Fruit fly (Drosophila melanogaster): ENCODE measurements around the gene CG11593.

DNA sequence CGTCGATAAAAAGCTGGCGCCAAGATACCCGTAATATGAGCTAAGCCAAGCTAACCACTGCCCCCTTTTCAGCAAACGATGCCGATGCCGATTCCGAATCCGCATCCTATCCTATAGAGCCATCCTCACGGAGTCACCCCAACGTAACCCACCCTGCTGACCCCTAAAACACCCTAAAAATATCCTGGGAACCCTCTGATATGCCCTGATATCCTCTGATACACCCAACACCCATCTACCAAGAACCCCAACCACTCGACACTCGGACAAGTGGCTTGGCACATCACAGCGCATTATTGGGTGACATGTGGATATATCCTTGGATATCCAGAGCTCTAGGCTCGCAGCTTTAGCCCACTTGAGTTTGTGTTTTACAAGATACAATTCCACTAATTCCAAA is 38.8 kb downstream of the CG11593 start:
- no peak for TF ChIP-seq CTCF (optimal IDR thresholded peaks at IDR 0.05)
- no peak for TF ChIP-seq CG8478 (optimal IDR thresholded peaks at IDR 0.05)
